Fruit fly (Drosophila melanogaster) whole organism, embryonic: ENCODE results near the gene Tom70.
A peak's percentile ranks its signal among the peaks of the same experiment; 100 is the strongest.

Experiments
- CG10209 ChIP-seq: fragments of 200-800 bp; sonication (Bioruptor generic); optimal IDR thresholded peaks from 3 replicates; lab custom pipeline; 2017; ENCODE audit warnings: missing biosample characterization, mild to moderate bottlenecking, missing genetic modification characterization, missing genetic modification reagents
- CG10462 ChIP-seq: fragments of 200-800 bp; sonication (Bioruptor generic); optimal IDR thresholded peaks from 2 replicates; lab custom pipeline; 2016; ENCODE audit warnings: missing biosample characterization, missing genetic modification characterization
- CG10543 ChIP-seq: fragments of 200-800 bp; sonication (Bioruptor generic); optimal IDR thresholded peaks from 3 replicates; lab custom pipeline; 2017; ENCODE audit warnings: missing biosample characterization, mild to moderate bottlenecking, missing genetic modification characterization, moderate library complexity
- CG11696 ChIP-seq: fragments of 200-800 bp; sonication (Bioruptor generic); IDR thresholded peaks from 2 replicates; pipeline ENCODE4 v1.3.6; 2022; ENCODE audit warnings: missing biosample characterization, missing genetic modification characterization
- CG12071 ChIP-seq: fragments of 200-800 bp; sonication (Bioruptor generic); optimal IDR thresholded peaks from 3 replicates; lab custom pipeline; 2018; ENCODE audit warnings: missing biosample characterization, mild to moderate bottlenecking, missing genetic modification characterization
- CG12769 ChIP-seq: fragments of 200-800 bp; sonication (Bioruptor generic); optimal IDR thresholded peaks from 2 replicates; lab custom pipeline; 2019; ENCODE audit warnings: missing biosample characterization, mild to moderate bottlenecking, missing genetic modification characterization, moderate library complexity
- CG12942 ChIP-seq: fragments of 200-800 bp; sonication (Bioruptor generic); optimal IDR thresholded peaks from 3 replicates; lab custom pipeline; 2016; ENCODE audit warnings: missing biosample characterization, missing genetic modification characterization
- CG13894 ChIP-seq: fragments of 200-800 bp; sonication (Bioruptor generic); optimal IDR thresholded peaks from 3 replicates; lab custom pipeline; 2018; ENCODE audit warnings: missing biosample characterization, mild to moderate bottlenecking, missing genetic modification characterization, moderate library complexity
- CG15514 ChIP-seq: fragments of 200-800 bp; sonication (Bioruptor generic); optimal IDR thresholded peaks from 3 replicates; lab custom pipeline; 2017; ENCODE audit warnings: missing biosample characterization, missing genetic modification characterization, mild to moderate bottlenecking, moderate library complexity, missing genetic modification reagents
- CG17186 ChIP-seq: fragments of 200-800 bp; sonication (Bioruptor generic); optimal IDR thresholded peaks from 3 replicates; lab custom pipeline; 2017; ENCODE audit warnings: missing biosample characterization, missing genetic modification reagents, missing genetic modification characterization
- CG17328 ChIP-seq: fragments of 200-800 bp; sonication (Bioruptor generic); IDR thresholded peaks from 2 replicates; pipeline ENCODE4 v1.3.6; 2022; ENCODE audit warnings: missing biosample characterization, missing genetic modification characterization
- CG17361 ChIP-seq: fragments of 200-800 bp; sonication (Bioruptor generic); IDR thresholded peaks from 3 replicates; pipeline ENCODE4 v1.3.6; 2022; ENCODE audit warnings: missing biosample characterization, missing genetic modification characterization
- CG32772 ChIP-seq: fragments of 200-800 bp; sonication (Bioruptor generic); IDR thresholded peaks from 2 replicates; pipeline ENCODE4 v1.3.6; 2022; ENCODE audit warnings: missing biosample characterization, missing genetic modification characterization
- CG34422 ChIP-seq: fragments of 200-800 bp; sonication (Bioruptor generic); IDR thresholded peaks from 3 replicates; pipeline ENCODE4 v1.3.6; 2022; ENCODE audit warnings: missing biosample characterization, missing genetic modification characterization
- CG3726 ChIP-seq: fragments of 200-800 bp; sonication (Bioruptor generic); IDR thresholded peaks from 3 replicates; pipeline ENCODE4, ENCODE4 v1.3.6; 2022; ENCODE audit warnings: missing biosample characterization, missing genetic modification characterization
- CG4854 ChIP-seq: fragments of 200-800 bp; sonication (Bioruptor generic); optimal IDR thresholded peaks from 2 replicates; lab custom pipeline; 2016; ENCODE audit warnings: missing biosample characterization, missing genetic modification characterization, inconsistent platforms
- CG6683 ChIP-seq: fragments of 200-800 bp; sonication (Bioruptor generic); optimal IDR thresholded peaks from 2 replicates; lab custom pipeline; 2017; ENCODE audit warnings: missing biosample characterization, mild to moderate bottlenecking, missing genetic modification characterization, missing genetic modification reagents
- CG6791 ChIP-seq: fragments of 200-800 bp; sonication (Bioruptor generic); IDR thresholded peaks from 3 replicates; pipeline ENCODE4 v1.3.6; 2022; ENCODE audit warnings: missing biosample characterization, missing genetic modification characterization; ENCODE audit not compliant: partially characterized antibody
- CG8359 ChIP-seq: fragments of 200-800 bp; sonication (Bioruptor generic); optimal IDR thresholded peaks from 2 replicates; lab custom pipeline; 2017; ENCODE audit warnings: missing biosample characterization, mild to moderate bottlenecking, missing genetic modification characterization, borderline replicate concordance
- CoRest ChIP-seq: fragments of 200-800 bp; sonication (Bioruptor generic); optimal IDR thresholded peaks from 3 replicates; lab custom pipeline; 2018; ENCODE audit warnings: missing biosample characterization, mild to moderate bottlenecking, missing genetic modification characterization, moderate library complexity
- Dll ChIP-seq: fragments of 200-800 bp; sonication (Bioruptor generic); IDR thresholded peaks from 4 replicates; pipeline ENCODE4 v1.3.6; 2022; ENCODE audit warnings: missing biosample characterization, missing genetic modification characterization; ENCODE audit not compliant: partially characterized antibody
- Hand ChIP-seq: fragments of 200-800 bp; sonication (Bioruptor generic); optimal IDR thresholded peaks from 2 replicates; lab custom pipeline; 2017; ENCODE audit warnings: mild to moderate bottlenecking, missing biosample characterization, missing genetic modification reagents, missing genetic modification characterization
- Hr51 ChIP-seq, 2 experiments: fragments of 200-800 bp; sonication (Bioruptor generic); optimal IDR thresholded peaks; 2 replicates in 1 of 2; 3 replicates in 1 of 2; lab custom pipeline; 2016 to 2018; ENCODE audit warnings: missing biosample characterization in 2 of 2, missing genetic modification characterization in 2 of 2, mild to moderate bottlenecking in 1 of 2, moderate library complexity in 1 of 2
- Hr78 ChIP-seq, 2 experiments: fragments of 200-800 bp in 1 of 2; fragments of >200 bp in 1 of 2; sonication (Bioruptor generic) in 1 of 2; optimal IDR thresholded peaks; 2 replicates each; lab custom pipeline; 2017 to 2019; ENCODE audit warnings: missing biosample characterization in 2 of 2, missing genetic modification characterization in 2 of 2, mild to moderate bottlenecking in 1 of 2, moderate library complexity in 1 of 2
- Neu2 ChIP-seq: fragments of 200-800 bp; sonication (Bioruptor generic); optimal IDR thresholded peaks from 3 replicates; lab custom pipeline; 2016; ENCODE audit warnings: missing biosample characterization, missing genetic modification characterization, borderline replicate concordance
- Scr ChIP-seq: fragments of 200-800 bp; sonication (Bioruptor generic); IDR thresholded peaks from 2 replicates; pipeline ENCODE4 v1.3.6; 2022; ENCODE audit warnings: missing biosample characterization, missing genetic modification characterization; ENCODE audit not compliant: partially characterized antibody
- Ssrp ChIP-seq: fragments of 200-800 bp; sonication (Bioruptor generic); optimal IDR thresholded peaks from 2 replicates; lab custom pipeline; 2018; ENCODE audit warnings: missing biosample characterization, mild to moderate bottlenecking, missing genetic modification characterization, moderate library complexity
- Vsx1 ChIP-seq: fragments of 200-800 bp; sonication (Bioruptor generic); optimal IDR thresholded peaks from 2 replicates; lab custom pipeline; 2017; ENCODE audit warnings: missing biosample characterization, mild to moderate bottlenecking, missing genetic modification characterization, missing genetic modification reagents
- bcd ChIP-seq: fragments of 200-800 bp; sonication (Bioruptor generic); optimal IDR thresholded peaks from 2 replicates; lab custom pipeline; 2017; ENCODE audit warnings: missing biosample characterization, mild to moderate bottlenecking, missing genetic modification characterization
- cg ChIP-seq: fragments of 200-800 bp; sonication (Bioruptor generic); optimal IDR thresholded peaks from 3 replicates; lab custom pipeline; 2019; ENCODE audit warnings: missing biosample characterization, mild to moderate bottlenecking, missing genetic modification characterization, moderate library complexity
- chif ChIP-seq, 2 experiments: fragments of 200-800 bp; sonication (Bioruptor generic); optimal IDR thresholded peaks; 3 replicates each; lab custom pipeline; 2016; ENCODE audit warnings: missing biosample characterization in 2 of 2, missing genetic modification characterization in 2 of 2
- chm ChIP-seq: fragments of 200-800 bp; sonication (Bioruptor generic); IDR thresholded peaks from 2 replicates; pipeline ENCODE4 v1.3.6; 2022; ENCODE audit warnings: missing biosample characterization, missing genetic modification characterization
- crol ChIP-seq: fragments of 200-800 bp; sonication (Bioruptor generic); IDR thresholded peaks from 2 replicates; pipeline ENCODE4 v1.3.6; 2022; ENCODE audit warnings: missing biosample characterization, missing genetic modification characterization
- emc ChIP-seq: fragments of 200-800 bp; sonication (Bioruptor generic); optimal IDR thresholded peaks from 2 replicates; lab custom pipeline; 2016; ENCODE audit warnings: missing biosample characterization, missing genetic modification characterization
- fd96Cb ChIP-seq: fragments of 200-800 bp; sonication (Bioruptor generic); optimal IDR thresholded peaks from 2 replicates; lab custom pipeline; 2018; ENCODE audit warnings: missing biosample characterization, mild to moderate bottlenecking, missing genetic modification characterization, moderate library complexity
- fu2 ChIP-seq: fragments of 200-800 bp; sonication (Bioruptor generic); optimal IDR thresholded peaks from 2 replicates; lab custom pipeline; 2016; ENCODE audit warnings: missing biosample characterization, missing genetic modification characterization
- gro ChIP-seq: fragments of 200-800 bp; sonication (Bioruptor generic); optimal IDR thresholded peaks from 2 replicates; lab custom pipeline; 2016; ENCODE audit warnings: missing biosample characterization, missing genetic modification characterization
- gt ChIP-seq: fragments of 200-800 bp; sonication (Bioruptor generic); IDR thresholded peaks from 2 replicates; pipeline ENCODE4 v1.3.6; 2022; ENCODE audit warnings: missing biosample characterization, missing genetic modification characterization
- nmo ChIP-seq: fragments of 200-800 bp; sonication (Bioruptor generic); optimal IDR thresholded peaks from 2 replicates; lab custom pipeline; 2018; ENCODE audit warnings: missing biosample characterization, mild to moderate bottlenecking, missing genetic modification characterization, moderate library complexity
- p53 ChIP-seq: fragments of 200-800 bp; sonication (Bioruptor generic); optimal IDR thresholded peaks from 2 replicates; lab custom pipeline; 2016; ENCODE audit warnings: missing biosample characterization, missing genetic modification characterization
- peb ChIP-seq: fragments of 200-800 bp; sonication (Bioruptor generic); IDR thresholded peaks from 2 replicates; pipeline ENCODE4 v1.3.6; 2022; ENCODE audit warnings: missing biosample characterization, missing genetic modification characterization
- psq ChIP-seq: fragments of 200-800 bp; sonication (Bioruptor generic); optimal IDR thresholded peaks from 2 replicates; lab custom pipeline; 2017; ENCODE audit warnings: missing biosample characterization, missing genetic modification characterization
- pum ChIP-seq: fragments of 200-800 bp; sonication (Bioruptor generic); optimal IDR thresholded peaks from 2 replicates; lab custom pipeline; 2016; ENCODE audit warnings: missing biosample characterization, missing genetic modification characterization
- salm ChIP-seq: fragments of 200-800 bp; sonication (Bioruptor generic); optimal IDR thresholded peaks from 2 replicates; lab custom pipeline; 2018; ENCODE audit warnings: missing biosample characterization, mild to moderate bottlenecking, missing genetic modification characterization
- sna ChIP-seq: fragments of 200-800 bp; sonication (Bioruptor generic); IDR thresholded peaks from 2 replicates; pipeline ENCODE4 v1.3.6; 2022; ENCODE audit warnings: missing biosample characterization, missing genetic modification characterization; ENCODE audit not compliant: partially characterized antibody
- tgo ChIP-seq: fragments of 200-800 bp; sonication (Bioruptor generic); IDR thresholded peaks from 3 replicates; pipeline ENCODE4 v1.3.6; 2022; ENCODE audit warnings: missing biosample characterization, missing genetic modification characterization
- usp ChIP-seq: fragments of >200 bp; optimal IDR thresholded peaks from 2 replicates; lab custom pipeline; 2017; ENCODE audit warnings: missing biosample characterization, missing genetic modification characterization
- wek ChIP-seq: fragments of 200-800 bp; sonication (Bioruptor generic); optimal IDR thresholded peaks from 3 replicates; lab custom pipeline; 2018; ENCODE audit warnings: missing biosample characterization, mild to moderate bottlenecking, missing genetic modification characterization, moderate library complexity

Gene Tom70

DNA sequence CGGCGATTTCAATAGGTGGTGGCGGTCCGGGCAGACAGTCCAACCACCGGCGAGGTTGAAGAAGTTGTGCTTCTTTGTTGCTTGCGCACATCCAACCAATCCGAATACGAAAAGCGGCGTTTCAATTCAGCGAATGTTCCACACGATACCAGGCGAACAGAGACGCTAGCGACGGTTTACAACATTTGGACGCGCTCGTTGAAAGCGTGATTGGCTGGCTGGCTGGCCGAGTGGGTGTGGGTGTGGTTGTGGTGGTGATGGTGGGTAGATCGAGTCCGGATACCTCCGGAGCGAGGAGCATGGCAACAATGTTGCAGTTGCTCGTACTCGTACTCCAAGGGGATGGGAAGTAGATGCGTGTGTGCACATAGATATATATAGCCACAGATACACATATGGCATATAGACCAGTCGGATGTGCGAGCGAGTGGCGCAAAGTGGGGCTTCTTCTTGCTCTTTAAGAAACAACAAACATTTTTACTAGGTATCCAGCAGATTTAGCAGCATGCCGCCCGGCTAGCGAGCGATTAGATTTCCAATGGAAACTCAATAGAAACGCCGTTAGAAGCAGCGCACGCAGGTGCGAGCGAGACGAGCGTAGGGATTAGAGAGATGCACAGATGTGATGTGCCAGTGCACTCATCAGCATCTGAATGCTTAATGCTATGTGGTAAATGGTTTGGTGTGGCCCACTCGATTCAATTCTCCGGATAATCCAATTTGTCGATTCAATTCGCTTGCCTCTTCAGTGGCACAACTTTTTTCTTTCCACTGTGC lies 28.0 kb downstream of the Tom70 start (continued):
- no peak for TF ChIP-seq p53 (GFP tag; lab: Kevin White, UChicago)
- TF ChIP-seq emc (GFP tag; lab: Kevin White, UChicago): no peak
- TF ChIP-seq CG10209 (GFP tag; lab: Kevin White, UChicago): no peak
- no peak for TF ChIP-seq CG34422 (GFP tag; lab: Robert Waterston, UW)
- TF ChIP-seq chm (GFP tag; lab: Robert Waterston, UW): no peak
- TF ChIP-seq CG12942 (GFP tag; lab: Kevin White, UChicago): no peak
- peak; percentile 96 for TF ChIP-seq CG10543 (GFP tag; lab: Kevin White, UChicago)
- TF ChIP-seq Vsx1 (GFP tag; lab: Kevin White, UChicago): peak; percentile 43
- no peak for TF ChIP-seq Scr (GFP tag; lab: Robert Waterston, UW)
- no peak for TF ChIP-seq Ssrp (tag; lab: Kevin White, UChicago)
- TF ChIP-seq CG6683: peak; percentile 26
- no peak for TF ChIP-seq CG10462
- TF ChIP-seq Dll (GFP tag; lab: Robert Waterston, UW): no peak
- no peak for TF ChIP-seq tgo (GFP tag; lab: Robert Waterston, UW)
- no peak for TF ChIP-seq gt (GFP tag; lab: Robert Waterston, UW)
- no peak for TF ChIP-seq Neu2 (GFP tag; lab: Kevin White, UChicago)
- TF ChIP-seq chif (GFP tag; optimal IDR thresholded peaks at IDR 0.05; lab: Kevin White, UChicago): no peak
- TF ChIP-seq CG11696: no peak
- peak in 1 of 2 experiments; percentile 44 for TF ChIP-seq Hr51 (GFP tag; optimal IDR thresholded peaks at IDR 0.05; lab: Kevin White, UChicago)
- TF ChIP-seq CoRest (tag; lab: Kevin White, UChicago): peak; percentile 10
- peak; percentile 44 for TF ChIP-seq bcd (GFP tag; lab: Kevin White, UChicago)
- TF ChIP-seq CG17328 (GFP tag; lab: Robert Waterston, UW): no peak
- TF ChIP-seq fu2 (GFP tag; lab: Kevin White, UChicago): no peak
- no peak for TF ChIP-seq psq (GFP tag; lab: Kevin White, UChicago)
- peak; percentile 12 for TF ChIP-seq salm
- no peak for TF ChIP-seq CG4854 (GFP tag; lab: Kevin White, UChicago)
- TF ChIP-seq CG32772: no peak
- peak; percentile 53 for TF ChIP-seq gro
- peak; percentile 17 for TF ChIP-seq Hand
- TF ChIP-seq pum (GFP tag; lab: Kevin White, UChicago): no peak
- TF ChIP-seq cg (GFP tag; lab: Kevin White, UChicago): peak; percentile 91
- no peak for TF ChIP-seq peb (GFP tag; lab: Robert Waterston, UW)
- no peak for TF ChIP-seq crol (GFP tag; lab: Robert Waterston, UW)
- TF ChIP-seq CG6791 (GFP tag; lab: Robert Waterston, UW): no peak
- no peak for TF ChIP-seq CG17186 (GFP tag; lab: Kevin White, UChicago)
- TF ChIP-seq CG12769 (tag; lab: Kevin White, UChicago): peak; percentile 97
- TF ChIP-seq CG12071 (GFP tag; lab: Kevin White, UChicago): no peak
- TF ChIP-seq CG8359 (GFP tag; lab: Kevin White, UChicago): peak; percentile 34
- no peak for TF ChIP-seq CG3726 (GFP tag; lab: Robert Waterston, UW)
- TF ChIP-seq fd96Cb (tag; lab: Kevin White, UChicago): no peak
- peak; percentile 89 for TF ChIP-seq CG13894 (tag; lab: Kevin White, UChicago)
- no peak for TF ChIP-seq usp
- no peak for TF ChIP-seq sna (GFP tag; lab: Robert Waterston, UW)
- no peak for TF ChIP-seq CG17361 (GFP tag; lab: Robert Waterston, UW)
- TF ChIP-seq Hr78 (GFP tag; optimal IDR thresholded peaks at IDR 0.05; lab: Kevin White, UChicago): peak in 1 of 2 experiments; percentile 58
- peak; percentile 13 for TF ChIP-seq nmo (GFP tag; lab: Kevin White, UChicago)
- TF ChIP-seq CG15514 (GFP tag; lab: Kevin White, UChicago): no peak
- peak; percentile 43 for TF ChIP-seq wek (GFP tag; lab: Kevin White, UChicago)
